Worm (Caenorhabditis elegans) whole organism, L1 larva: Measurements from ENCODE around the gene hmg-11.

ENCODE experiments used
- aly-2 ChIP-seq: fragments of 150-350 bp; optimal IDR thresholded peaks from 2 replicates; lab custom pipeline; 2014; ENCODE audit warnings: missing biosample characterization, missing genetic modification characterization
- ama-1 ChIP-seq: fragments of 150-350 bp; optimal IDR thresholded peaks from 2 replicates; lab custom pipeline; 2014
- ceh-8 ChIP-seq: fragments of 200-800 bp; sonication (Bioruptor generic); optimal IDR thresholded peaks from 2 replicates; lab custom pipeline; 2018; ENCODE audit warnings: mild to moderate bottlenecking, missing genetic modification characterization, moderate library complexity, missing compliant biosample characterization
- ces-1 ChIP-seq: fragments of 150-350 bp; optimal IDR thresholded peaks from 2 replicates; lab custom pipeline; 2014; ENCODE audit warnings: missing biosample characterization, missing genetic modification reagents, missing genetic modification characterization
- elt-3 ChIP-seq, 6 experiments: fragments of 150-350 bp in 1 of 6; sonication (generic microtip); optimal IDR thresholded peaks; 2 replicates each; lab custom pipeline; 2017 to 2018; ENCODE audit warnings: missing biosample characterization in 6 of 6, missing genetic modification characterization in 6 of 6, inconsistent platforms in 1 of 6
- fkh-8 ChIP-seq: sonication (generic microtip); optimal IDR thresholded peaks from 2 replicates; lab custom pipeline; 2016; ENCODE audit warnings: mild to moderate bottlenecking, missing genetic modification characterization, missing compliant biosample characterization
- lin-39 ChIP-seq: fragments of 150-350 bp; optimal IDR thresholded peaks from 2 replicates; lab custom pipeline; 2014; ENCODE audit warnings: missing biosample characterization, missing genetic modification reagents, missing genetic modification characterization
- nhr-237 ChIP-seq: fragments of 150-350 bp; optimal IDR thresholded peaks from 2 replicates; lab custom pipeline; 2014; ENCODE audit warnings: missing biosample characterization, missing genetic modification characterization
- rnt-1 ChIP-seq: sonication (generic microtip); optimal IDR thresholded peaks from 2 replicates; lab custom pipeline; 2016; ENCODE audit warnings: mild to moderate bottlenecking, missing genetic modification characterization, moderate library complexity, missing compliant biosample characterization
- sox-4 ChIP-seq: sonication (generic microtip); optimal IDR thresholded peaks from 2 replicates; lab custom pipeline; 2016; ENCODE audit warnings: missing genetic modification characterization, missing compliant biosample characterization
- zag-1 ChIP-seq: fragments of 150-350 bp; optimal IDR thresholded peaks from 2 replicates; lab custom pipeline; 2014; ENCODE audit warnings: missing biosample characterization, missing genetic modification characterization
- zip-4 ChIP-seq: fragments of 200-800 bp; sonication (Bioruptor generic); optimal IDR thresholded peaks from 2 replicates; lab custom pipeline; 2018; ENCODE audit warnings: mild to moderate bottlenecking, missing genetic modification characterization, moderate library complexity, missing compliant biosample characterization
- ztf-11 ChIP-seq, 2 experiments: sonication (generic microtip); optimal IDR thresholded peaks; 2 replicates each; lab custom pipeline; 2016 to 2017; ENCODE audit warnings: missing genetic modification characterization in 2 of 2, missing biosample characterization in 1 of 2, missing compliant biosample characterization in 1 of 2

- no peak for TF ChIP-seq ama-1 (lab: Kevin White, UChicago)
- no peak for TF ChIP-seq zag-1 (tag; lab: Kevin White, UChicago)
- no peak for TF ChIP-seq elt-3 (tag; optimal IDR thresholded peaks at IDR 0.05; lab: Kevin White, UChicago)
- TF ChIP-seq sox-4 = no peak
- no peak for TF ChIP-seq fkh-8 (tag; lab: Kevin White, UChicago)
- TF ChIP-seq rnt-1 (tag; lab: Kevin White, UChicago) = no peak
- TF ChIP-seq zip-4 = no peak
- no peak for TF ChIP-seq nhr-237 (tag; lab: Kevin White, UChicago)
- TF ChIP-seq lin-39 (tag; lab: Kevin White, UChicago) = no peak
- no peak for TF ChIP-seq ceh-8 (GFP tag; lab: Kevin White, UChicago)
- no peak for TF ChIP-seq ztf-11 (tag; optimal IDR thresholded peaks at IDR 0.05; lab: Kevin White, UChicago)
- no peak for TF ChIP-seq ces-1 (GFP tag; lab: Kevin White, UChicago)
- no peak for TF ChIP-seq aly-2 (tag; lab: Kevin White, UChicago)
Observed at ce11 chrII:4677916-4678315, 5.0 kb downstream of the hmg-11 start, which contains the start of gene T05A7.1.
